Fruit fly (Drosophila melanogaster) whole organism: ENCODE results near the gene Hmbs.

ENCODE experiments used
- CG8478 ChIP-seq: fragments of >200 bp; optimal IDR thresholded peaks from 2 replicates; lab custom pipeline; 2018; ENCODE audit warnings: inconsistent platforms
- Dll ChIP-seq: fragments of >200 bp; optimal IDR thresholded peaks from 2 replicates; lab custom pipeline; 2017
- EcR ChIP-seq, 2 experiments: fragments of >200 bp; optimal IDR thresholded peaks; 2 replicates each; lab custom pipeline; 2017; ENCODE audit warnings: missing biosample characterization in 2 of 2, missing genetic modification characterization in 2 of 2, missing genetic modification reagents in 2 of 2
- pan ChIP-seq: fragments of >200 bp; optimal IDR thresholded peaks from 2 replicates; lab custom pipeline; 2017
- psq ChIP-seq: fragments of >200 bp; optimal IDR thresholded peaks from 2 replicates; lab custom pipeline; 2017
- usp ChIP-seq: fragments of >200 bp; optimal IDR thresholded peaks from 2 replicates; lab custom pipeline; 2017; ENCODE audit warnings: missing biosample characterization, missing genetic modification characterization, mixed read lengths

The Hmbs gene

DNA sequence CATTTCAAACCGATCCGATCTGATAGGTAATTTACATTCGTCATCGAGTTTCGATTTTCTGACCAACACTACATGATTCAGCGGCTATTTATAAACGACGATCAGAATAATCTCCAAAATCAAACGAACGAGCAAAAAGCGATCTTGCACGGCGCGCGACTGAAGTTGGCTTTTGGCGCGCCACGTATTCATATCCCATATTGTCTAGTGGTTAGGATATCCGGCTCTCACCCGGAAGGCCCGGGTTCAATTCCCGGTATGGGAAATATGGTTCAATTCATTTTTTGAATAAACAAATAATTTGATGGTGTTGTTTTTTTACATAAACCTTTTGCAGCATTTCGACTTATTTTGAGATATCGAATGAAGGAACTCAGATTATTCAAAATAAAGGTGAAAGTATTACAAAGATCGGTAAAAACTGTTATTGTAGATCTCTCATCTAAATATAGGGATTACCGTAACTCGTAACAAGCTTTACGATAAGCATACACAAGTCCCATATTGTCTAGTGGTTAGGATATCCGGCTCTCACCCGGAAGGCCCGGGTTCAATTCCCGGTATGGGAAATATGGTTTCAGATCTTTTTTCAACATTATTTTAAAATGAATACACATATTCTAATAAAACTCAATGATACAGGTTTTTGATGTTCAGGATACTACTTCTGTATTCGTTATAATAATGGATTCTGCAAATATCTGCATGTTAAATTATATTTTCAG, 45.2 kb downstream of the Hmbs start:
- TF ChIP-seq pan (lab: Kevin White, UChicago), result no peak

DNA sequence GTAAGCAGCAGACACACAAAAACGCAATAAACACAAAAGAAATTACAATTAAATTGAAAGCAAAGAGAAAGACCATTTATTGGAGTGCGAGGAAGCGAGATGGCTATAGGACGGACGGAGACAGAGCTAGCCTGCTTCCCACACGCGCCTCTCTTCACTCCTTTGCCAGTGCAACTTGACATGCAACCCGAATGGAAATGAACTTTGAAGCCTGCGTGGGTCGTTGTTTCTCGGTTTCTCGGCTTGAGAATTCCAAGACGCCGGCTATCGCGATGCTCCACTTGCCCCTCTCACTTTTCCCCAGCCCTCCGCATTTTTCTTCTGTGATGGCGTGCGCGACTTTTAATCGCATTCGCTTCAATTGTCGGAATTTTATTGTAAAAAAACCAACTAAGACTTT, 46.3 kb downstream of the Hmbs start:
- no peak for TF ChIP-seq Dll
- TF ChIP-seq psq (lab: Kevin White, UChicago), result no peak
- TF ChIP-seq CG8478 (lab: Kevin White, UChicago), result no peak
- no peak for TF ChIP-seq EcR (GFP tag; optimal IDR thresholded peaks at IDR 0.05; lab: Kevin White, UChicago)
- no peak for TF ChIP-seq pan (lab: Kevin White, UChicago)

DNA sequence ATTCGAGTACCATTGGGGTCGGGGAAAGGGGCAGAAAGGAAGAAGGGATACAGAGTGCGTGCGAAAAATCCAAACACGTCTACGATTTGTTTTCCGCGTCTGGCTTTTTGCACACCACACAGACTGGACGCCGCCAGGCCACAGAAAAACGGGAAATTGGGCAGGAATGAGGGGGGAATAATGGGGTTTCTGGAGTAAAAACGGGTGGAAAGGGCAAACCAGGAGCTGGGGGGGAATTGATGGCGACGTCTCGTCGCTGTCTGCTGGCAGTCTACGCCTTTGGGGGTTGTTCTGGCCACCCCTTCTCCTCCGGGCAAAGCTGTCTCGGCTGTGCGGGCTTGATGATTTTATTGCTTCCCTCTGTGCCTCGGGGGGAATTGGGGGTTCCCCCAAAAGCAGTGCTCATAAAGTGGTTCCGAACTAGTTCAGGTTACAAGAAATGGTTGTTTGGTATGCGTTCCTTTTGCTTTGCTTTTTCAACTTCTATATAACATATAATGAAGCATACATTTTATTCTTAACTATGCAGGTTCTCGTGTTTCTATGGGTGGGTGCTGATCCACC, 51.1 kb downstream of the Hmbs start:
- TF ChIP-seq usp (GFP tag; lab: Kevin White, UChicago) (no peak), EcR (GFP tag; optimal IDR thresholded peaks at IDR 0.05; lab: Kevin White, UChicago) (no peak)

DNA sequence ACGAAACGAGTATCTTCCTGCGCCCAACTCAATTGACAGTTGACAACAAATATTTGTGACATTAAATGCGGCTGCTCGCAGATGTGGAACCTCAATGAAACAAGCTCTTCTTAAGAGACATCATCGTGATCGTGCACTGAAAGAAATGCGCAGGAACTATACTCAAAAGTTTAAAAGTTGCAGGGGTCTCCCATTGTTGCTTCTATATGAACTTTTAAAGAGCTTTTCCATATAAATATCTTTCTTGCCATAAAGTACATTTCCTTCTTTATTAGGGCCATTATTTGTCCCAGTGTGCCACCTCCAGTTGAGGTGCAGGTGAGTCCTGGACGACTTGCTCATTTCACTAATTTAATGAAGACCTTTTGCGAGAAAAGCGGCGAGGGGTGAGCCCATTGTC, 53.4 kb downstream of the Hmbs start:
- TF ChIP-seq usp (GFP tag; lab: Kevin White, UChicago) (no peak), psq (lab: Kevin White, UChicago) (no peak), CG8478 (lab: Kevin White, UChicago) (no peak), Dll (no peak), EcR (GFP tag; optimal IDR thresholded peaks at IDR 0.05; lab: Kevin White, UChicago) (no peak), pan (lab: Kevin White, UChicago) (no peak)

DNA sequence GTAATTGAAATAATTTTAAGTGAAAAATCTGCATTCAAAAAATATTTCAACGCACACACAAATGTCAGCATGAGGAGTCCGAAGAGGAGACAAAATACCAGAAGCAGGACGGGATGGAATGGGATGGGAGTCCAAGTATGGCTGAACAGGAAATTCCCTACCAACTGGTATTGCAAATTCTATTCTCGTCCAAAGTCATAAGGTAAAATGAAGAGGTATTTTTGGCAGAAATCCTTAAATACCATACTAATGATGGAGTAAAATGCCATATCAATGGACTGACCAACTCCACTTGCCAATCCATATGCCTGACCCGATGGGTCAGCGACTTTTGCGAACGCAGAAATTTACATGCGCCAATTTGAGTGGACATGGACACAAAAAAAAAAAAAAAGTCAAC, 54.2 kb downstream of the Hmbs start:
- TF ChIP-seq EcR (GFP tag; optimal IDR thresholded peaks at IDR 0.05; lab: Kevin White, UChicago), result no peak
- TF ChIP-seq usp (GFP tag; lab: Kevin White, UChicago), result no peak
- no peak for TF ChIP-seq pan (lab: Kevin White, UChicago)
